Fruit fly (Drosophila melanogaster): Measurements from ENCODE around the gene Brf.

Brf gene

dm6 chr3R:17400102-17400501 is 9.0 kb upstream of the Brf start:
- TF ChIP-seq Dll (optimal IDR thresholded peaks at IDR 0.05) (no peak), pan (optimal IDR thresholded peaks at IDR 0.05) (no peak), CG8478 (optimal IDR thresholded peaks at IDR 0.05) (no peak), usp (GFP tag; optimal IDR thresholded peaks at IDR 0.05) (no peak), psq (optimal IDR thresholded peaks at IDR 0.05) (no peak), EcR (GFP tag; optimal IDR thresholded peaks at IDR 0.05) (no peak)

- TF ChIP-seq usp (GFP tag; optimal IDR thresholded peaks at IDR 0.05) = no peak
- TF ChIP-seq pan (optimal IDR thresholded peaks at IDR 0.05) = peak; percentile 93
- no peak for TF ChIP-seq psq (optimal IDR thresholded peaks at IDR 0.05)
- TF ChIP-seq Dll (optimal IDR thresholded peaks at IDR 0.05) = no peak
- TF ChIP-seq CG8478 (optimal IDR thresholded peaks at IDR 0.05) = no peak
- TF ChIP-seq EcR (GFP tag; optimal IDR thresholded peaks at IDR 0.05) = no peak
These were observed 3.4 kb upstream of the Brf start, which contains the start of gene CREG for dm6 chr3R:17394318-17395188. Gene CREG (minus strand): TSS chr3R:17394640.

dm6 chr3R:17386168-17386819 is 4.8 kb downstream of the Brf start:
- TF ChIP-seq pan (optimal IDR thresholded peaks at IDR 0.05) (no peak), CG8478 (optimal IDR thresholded peaks at IDR 0.05) (no peak), usp (GFP tag; optimal IDR thresholded peaks at IDR 0.05) (no peak), EcR (GFP tag; optimal IDR thresholded peaks at IDR 0.05) (no peak), Dll (optimal IDR thresholded peaks at IDR 0.05) (no peak), psq (optimal IDR thresholded peaks at IDR 0.05) (no peak)

- TF ChIP-seq pan (optimal IDR thresholded peaks at IDR 0.05) = no peak
- TF ChIP-seq CG8478 (optimal IDR thresholded peaks at IDR 0.05) = no peak
- TF ChIP-seq psq (optimal IDR thresholded peaks at IDR 0.05) = no peak
- TF ChIP-seq Dll (optimal IDR thresholded peaks at IDR 0.05) = no peak
- no peak for TF ChIP-seq usp (GFP tag; optimal IDR thresholded peaks at IDR 0.05)
- TF ChIP-seq EcR (GFP tag; optimal IDR thresholded peaks at IDR 0.05) = no peak
These were observed 5.7 kb downstream of the Brf start for dm6 chr3R:17385329-17386019.

- TF ChIP-seq psq (optimal IDR thresholded peaks at IDR 0.05) = no peak
- TF ChIP-seq Dll (optimal IDR thresholded peaks at IDR 0.05) = no peak
- TF ChIP-seq pan (optimal IDR thresholded peaks at IDR 0.05) = no peak
- no peak for TF ChIP-seq EcR (GFP tag; optimal IDR thresholded peaks at IDR 0.05)
- TF ChIP-seq usp (GFP tag; optimal IDR thresholded peaks at IDR 0.05) = no peak
- TF ChIP-seq CG8478 (optimal IDR thresholded peaks at IDR 0.05) = no peak
These were observed 9.2 kb downstream of the Brf start for dm6 chr3R:17381916-17382315.

- TF ChIP-seq CG8478 (optimal IDR thresholded peaks at IDR 0.05) (no peak), usp (GFP tag; optimal IDR thresholded peaks at IDR 0.05) (no peak), EcR (GFP tag; optimal IDR thresholded peaks at IDR 0.05) (no peak), psq (optimal IDR thresholded peaks at IDR 0.05) (no peak), pan (optimal IDR thresholded peaks at IDR 0.05) (no peak), Dll (optimal IDR thresholded peaks at IDR 0.05) (no peak)
These were observed 11.4 kb downstream of the Brf start, which contains the start of gene lute for dm6 chr3R:17379742-17380141. Gene lute (plus strand): TSS chr3R:17379944.

- no peak for TF ChIP-seq usp (GFP tag; optimal IDR thresholded peaks at IDR 0.05)
- no peak for TF ChIP-seq psq (optimal IDR thresholded peaks at IDR 0.05)
- TF ChIP-seq CG8478 (optimal IDR thresholded peaks at IDR 0.05) = no peak
- no peak for TF ChIP-seq Dll (optimal IDR thresholded peaks at IDR 0.05)
- no peak for TF ChIP-seq pan (optimal IDR thresholded peaks at IDR 0.05)
- no peak for TF ChIP-seq EcR (GFP tag; optimal IDR thresholded peaks at IDR 0.05)
These were observed 12.1 kb downstream of the Brf start for dm6 chr3R:17379051-17379450.

- TF ChIP-seq CG8478 (optimal IDR thresholded peaks at IDR 0.05) = no peak
- peak in 1 of 2 experiments; percentile 38 for TF ChIP-seq EcR (GFP tag; optimal IDR thresholded peaks at IDR 0.05)
These were observed 13.6 kb downstream of the Brf start for dm6 chr3R:17377503-17377902.

- TF ChIP-seq EcR (GFP tag; optimal IDR thresholded peaks at IDR 0.05) (no peak), CG8478 (optimal IDR thresholded peaks at IDR 0.05) (no peak), Dll (optimal IDR thresholded peaks at IDR 0.05) (no peak), psq (optimal IDR thresholded peaks at IDR 0.05) (no peak), usp (GFP tag; optimal IDR thresholded peaks at IDR 0.05) (no peak), pan (optimal IDR thresholded peaks at IDR 0.05) (no peak)
These were observed 20.0 kb downstream of the Brf start for dm6 chr3R:17371094-17371493.

- TF ChIP-seq CG8478 (optimal IDR thresholded peaks at IDR 0.05) = no peak
- TF ChIP-seq EcR (GFP tag; optimal IDR thresholded peaks at IDR 0.05) = no peak
- no peak for TF ChIP-seq psq (optimal IDR thresholded peaks at IDR 0.05)
- TF ChIP-seq pan (optimal IDR thresholded peaks at IDR 0.05) = no peak
- no peak for TF ChIP-seq Dll (optimal IDR thresholded peaks at IDR 0.05)
- no peak for TF ChIP-seq usp (GFP tag; optimal IDR thresholded peaks at IDR 0.05)
These were observed 25.1 kb downstream of the Brf start, which contains the start of gene beat-IIa for dm6 chr3R:17366023-17366422. Gene beat-IIa (minus strand): TSS chr3R:17366119.

dm6 chr3R:17359370-17359769 is 31.8 kb downstream of the Brf start:
- TF ChIP-seq psq (optimal IDR thresholded peaks at IDR 0.05) = no peak
- TF ChIP-seq EcR (GFP tag; optimal IDR thresholded peaks at IDR 0.05) = no peak
- TF ChIP-seq Dll (optimal IDR thresholded peaks at IDR 0.05) = no peak
- no peak for TF ChIP-seq pan (optimal IDR thresholded peaks at IDR 0.05)
- TF ChIP-seq usp (GFP tag; optimal IDR thresholded peaks at IDR 0.05) = no peak
- no peak for TF ChIP-seq CG8478 (optimal IDR thresholded peaks at IDR 0.05)
